Worm (Caenorhabditis elegans) whole organism, dauer: ENCODE results near the gene T10C6.16.

Source experiments
- unc-62 ChIP-seq: sonication (generic microtip); optimal IDR thresholded peaks from 2 replicates; lab custom pipeline; 2017; ENCODE audit warnings: missing biosample characterization, missing genetic modification reagents, missing genetic modification characterization

T10C6.16 gene

DNA sequence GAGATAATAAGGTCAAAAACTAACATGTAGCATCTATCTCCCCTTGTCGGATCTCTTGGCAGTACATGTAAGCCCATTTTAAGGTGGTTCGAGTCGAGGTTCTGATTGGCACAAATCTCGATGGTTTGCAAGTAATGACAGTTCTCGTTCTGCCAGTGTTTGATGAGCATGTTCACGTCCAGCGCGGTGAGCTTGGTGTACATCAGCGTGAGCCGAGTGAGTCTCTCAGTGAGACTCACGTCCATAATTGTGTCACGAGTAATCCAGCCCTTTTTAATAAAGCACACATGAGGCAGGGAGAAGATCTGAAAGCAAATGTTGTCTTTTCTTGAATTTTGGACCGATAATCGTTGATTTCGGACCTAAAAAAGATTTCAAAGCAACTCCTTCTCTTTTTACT, at the start of gene T10C6.16:
T10C6.16 (minus strand) TSS at position 245 of the 400 bp plus-strand sequence.
- no peak for TF ChIP-seq unc-62 (GFP tag; lab: Kevin White, UChicago)

DNA sequence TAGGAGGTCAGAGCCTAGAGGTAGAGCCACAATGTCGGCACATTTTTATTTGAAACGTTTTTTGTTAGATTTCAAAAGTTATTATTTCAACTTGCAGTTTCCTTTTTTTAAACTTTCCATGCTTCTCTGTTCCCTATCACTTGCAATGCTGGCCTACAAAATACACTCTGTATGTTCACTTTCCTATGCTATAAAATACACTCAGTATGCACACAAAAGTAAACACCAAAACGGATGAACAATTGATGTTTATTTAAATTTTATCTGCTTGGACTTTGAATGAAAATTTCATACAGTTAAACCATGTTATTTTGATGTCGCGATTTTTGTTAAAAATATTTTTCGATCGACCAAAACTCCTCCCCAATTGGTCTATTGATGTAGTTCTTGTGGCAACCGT, 47.9 kb upstream of the T10C6.16 start:
- no peak for TF ChIP-seq unc-62 (GFP tag; lab: Kevin White, UChicago)

DNA sequence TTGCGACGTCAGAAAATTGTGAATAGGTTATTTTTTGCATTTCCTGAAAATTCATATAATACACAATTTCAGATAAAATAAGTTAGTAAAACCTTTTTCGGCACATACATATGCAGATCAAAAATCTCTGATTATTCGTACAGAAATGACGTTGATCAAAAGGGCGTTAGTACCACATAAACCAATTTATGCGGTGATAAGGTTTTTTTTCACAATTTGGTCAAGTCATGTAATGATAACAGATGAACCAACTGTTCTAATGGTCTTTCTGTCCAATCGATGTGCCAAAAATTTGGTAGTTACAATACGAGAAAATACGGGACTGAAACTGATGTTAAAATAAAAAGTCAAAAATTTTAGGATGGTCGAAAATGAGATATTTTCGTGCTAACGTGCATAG, 47.2 kb upstream of the T10C6.16 start:
- no peak for TF ChIP-seq unc-62 (GFP tag; lab: Kevin White, UChicago)

DNA sequence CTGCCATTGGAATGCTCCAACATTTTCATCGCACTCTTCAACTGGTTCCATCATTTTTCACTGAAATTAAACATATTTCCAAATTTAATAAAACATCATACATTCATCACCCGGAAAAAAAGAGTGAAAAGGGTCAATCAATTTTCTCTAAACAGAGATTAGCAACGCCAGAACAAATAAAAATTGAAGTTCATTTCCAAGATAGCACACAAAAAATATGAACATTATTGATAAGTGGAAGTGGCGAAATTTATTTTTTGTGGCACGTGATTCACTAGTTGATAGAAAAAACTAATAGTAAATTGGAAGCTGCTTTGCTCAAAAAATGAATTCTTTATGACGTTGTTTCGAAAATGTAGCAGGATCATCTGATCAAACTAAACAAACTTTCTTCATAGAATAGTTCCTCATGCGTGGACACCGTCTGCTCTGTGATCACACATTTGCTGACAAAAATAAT, 42.5 kb upstream of the T10C6.16 start, which contains the start of the genes F14H3.12 and srj-29:
F14H3.12 (minus strand) TSS at position 74 of the 460 bp plus-strand sequence.
srj-29 (plus strand) TSS at position 410 of the 460 bp plus-strand sequence.
- no peak for TF ChIP-seq unc-62 (GFP tag; lab: Kevin White, UChicago)

DNA sequence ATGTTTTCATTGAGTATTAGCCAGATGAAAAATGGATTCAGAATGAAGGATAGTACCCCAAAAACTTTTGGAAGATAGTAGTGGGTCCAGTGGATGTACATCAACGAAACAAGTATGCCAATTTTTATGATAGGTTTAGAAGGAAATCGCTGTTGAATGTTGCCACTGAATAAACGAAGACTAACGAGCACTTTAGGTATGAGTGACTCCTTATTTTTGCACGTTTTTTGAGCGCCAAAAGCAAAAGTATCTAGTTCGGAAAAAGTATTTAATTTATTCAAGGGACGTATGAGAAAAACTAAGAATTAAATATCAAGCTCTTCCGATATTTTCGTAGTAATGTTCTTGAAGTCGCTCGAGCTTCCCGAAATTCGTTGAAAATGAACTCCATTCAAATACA, 41.1 kb upstream of the T10C6.16 start, which contains the start of gene srj-10:
srj-10 (minus strand) TSS at position 101 of the 400 bp plus-strand sequence.
- TF ChIP-seq unc-62 (GFP tag; lab: Kevin White, UChicago): no peak

DNA sequence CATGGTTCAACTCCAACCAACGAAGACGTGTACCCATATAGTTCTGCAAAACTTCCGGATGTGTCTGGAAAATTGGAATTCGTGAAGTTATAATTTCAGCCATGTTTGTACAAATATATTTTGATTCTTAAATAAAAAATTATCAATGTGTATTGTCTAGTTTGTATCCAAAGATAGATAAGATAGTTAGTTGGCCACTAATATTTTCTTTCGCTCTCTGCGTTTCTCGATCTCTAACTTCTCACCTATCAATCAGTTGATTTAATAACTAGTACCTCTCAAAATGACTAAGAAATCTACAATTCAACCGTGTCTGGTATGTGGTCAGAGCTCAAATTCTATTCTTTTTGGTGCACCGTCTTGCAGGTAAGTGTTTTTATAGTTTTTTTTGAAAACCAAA, 38.4 kb upstream of the T10C6.16 start, which contains the start of gene nhr-176:
nhr-176 (plus strand) TSS at position 159 of the 400 bp plus-strand sequence.
- TF ChIP-seq unc-62 (GFP tag; lab: Kevin White, UChicago): no peak

DNA sequence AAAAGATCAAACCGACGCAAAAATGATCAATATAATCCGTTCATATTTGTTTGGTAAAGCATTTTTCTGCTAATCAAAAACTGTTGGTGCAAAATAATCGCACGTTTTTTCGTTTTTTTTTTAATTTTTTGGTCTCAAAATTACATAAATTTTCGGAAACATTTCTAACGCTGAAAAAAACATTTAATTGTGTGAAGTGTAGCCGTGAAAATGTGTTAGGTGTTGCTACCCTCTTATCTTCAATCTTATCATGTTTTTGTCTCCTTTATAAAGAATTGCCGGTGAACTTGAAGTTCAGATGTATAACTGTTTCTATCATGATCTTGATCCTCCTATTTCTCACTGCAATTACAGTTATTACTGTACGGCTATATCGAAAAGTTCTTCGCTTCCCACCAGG, 36.1 kb upstream of the T10C6.16 start, which contains the start of gene cyp-35D1:
cyp-35D1 (plus strand) TSS at position 301 of the 400 bp plus-strand sequence.
- no peak for TF ChIP-seq unc-62 (GFP tag; lab: Kevin White, UChicago)

DNA sequence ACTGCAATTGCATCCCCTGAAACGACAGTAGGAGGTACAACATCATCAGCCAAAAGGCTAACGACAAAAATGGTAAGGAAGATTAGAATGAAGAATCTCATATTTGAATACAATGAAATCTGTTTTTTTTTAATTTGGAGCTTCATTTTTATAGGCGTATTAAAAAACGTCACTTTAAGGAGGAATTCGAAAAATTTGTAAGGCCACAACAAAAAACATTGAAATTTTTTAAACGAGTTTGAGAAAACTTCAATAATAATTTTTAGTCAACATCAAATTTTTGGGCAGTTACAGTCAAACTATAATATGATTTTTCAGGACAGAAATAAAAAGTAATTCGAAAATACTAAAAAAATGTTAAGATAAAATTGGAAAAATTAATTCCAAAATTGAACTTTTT, 30.0 kb upstream of the T10C6.16 start, which contains the start of gene F14H3.14:
F14H3.14 (minus strand) TSS at position 101 of the 400 bp plus-strand sequence.
- no peak for TF ChIP-seq unc-62 (GFP tag; lab: Kevin White, UChicago)

DNA sequence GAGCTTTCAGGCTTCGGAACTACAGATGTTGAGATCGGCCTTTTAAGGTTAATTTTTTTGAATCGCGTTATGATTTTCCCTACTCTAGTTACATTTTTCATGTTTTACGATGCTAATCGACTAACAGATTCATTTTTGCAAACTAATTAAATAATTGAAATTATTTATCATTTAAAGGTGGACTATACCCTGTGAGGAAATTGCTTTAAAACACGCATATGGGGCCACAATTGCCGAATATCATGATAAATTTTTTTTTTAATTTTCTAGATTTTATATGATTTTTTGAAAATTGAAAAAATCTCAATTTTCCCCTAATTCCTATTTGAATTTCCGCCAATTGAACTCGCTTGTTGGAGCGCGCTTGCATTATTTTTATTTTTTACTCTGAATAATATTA, 29.2 kb upstream of the T10C6.16 start, which contains the start of gene fbxa-100:
fbxa-100 (minus strand) TSS at position 101 of the 400 bp plus-strand sequence.
- TF ChIP-seq unc-62 (GFP tag; lab: Kevin White, UChicago): no peak

DNA sequence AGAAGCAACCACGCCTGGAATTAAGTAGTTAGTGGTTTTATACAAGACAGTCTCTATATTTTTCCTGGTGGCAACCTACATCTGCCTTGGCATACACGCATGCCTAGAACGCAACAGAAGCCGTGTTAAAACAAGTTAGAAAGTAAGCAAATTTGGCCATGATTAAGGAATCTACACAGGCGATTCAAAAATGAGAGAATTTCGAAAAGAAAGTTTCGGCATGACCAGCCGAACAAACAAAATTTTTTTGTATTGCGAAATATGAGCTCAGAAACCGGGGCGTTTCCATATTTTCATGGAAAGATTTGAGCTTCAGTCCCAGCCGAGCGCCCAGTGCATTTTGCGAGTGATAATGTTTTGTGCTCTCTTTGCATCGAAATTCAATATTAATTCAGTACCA, 27.3 kb upstream of the T10C6.16 start, which contains the start of gene F14H3.15:
F14H3.15 (minus strand) TSS at position 101 of the 400 bp plus-strand sequence.
- TF ChIP-seq unc-62 (GFP tag; lab: Kevin White, UChicago): no peak

DNA sequence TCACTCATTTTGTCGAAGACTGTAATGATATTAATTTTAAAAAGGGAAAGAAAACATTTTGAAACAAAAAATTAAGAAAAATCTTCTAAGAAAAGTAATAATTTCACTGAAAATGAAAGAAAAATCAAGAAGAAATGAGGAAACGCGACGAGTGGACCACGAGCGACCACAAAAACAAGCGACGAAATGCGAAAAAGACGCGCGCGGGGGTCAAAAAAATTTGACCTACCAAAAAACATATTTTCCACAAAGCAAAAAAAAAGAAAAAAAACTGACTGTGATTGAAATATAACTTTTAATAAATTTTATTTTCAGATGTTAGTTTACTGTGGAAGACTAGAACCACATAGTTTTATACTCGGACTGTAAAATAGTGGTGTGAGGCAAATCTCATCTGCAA, 26.1 kb upstream of the T10C6.16 start, which contains the start of gene F14H3.6:
F14H3.6 (minus strand) TSS at position 22 of the 400 bp plus-strand sequence.
- no peak for TF ChIP-seq unc-62 (GFP tag; lab: Kevin White, UChicago)

DNA sequence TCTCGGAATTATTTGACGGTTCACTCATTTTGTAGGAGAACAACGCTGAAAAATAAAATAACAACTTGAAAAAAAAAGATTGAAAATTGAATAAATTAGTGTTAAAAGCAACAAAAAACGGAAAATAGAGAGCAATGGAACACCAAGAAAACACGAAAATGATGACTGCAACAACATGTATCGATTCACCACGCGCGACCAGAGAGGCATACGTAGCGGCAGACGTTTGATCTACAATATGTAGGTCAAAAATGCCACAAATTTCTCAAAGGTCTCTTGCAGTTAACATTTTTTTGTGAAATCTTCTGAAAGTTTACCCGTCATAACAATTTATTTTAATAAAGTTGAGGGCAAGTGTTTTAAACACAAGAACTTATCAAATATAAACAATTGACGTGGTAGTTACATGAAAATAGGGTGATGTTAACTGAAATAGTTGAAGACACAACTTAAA, 24.2 kb upstream of the T10C6.16 start, which contains the start of gene F14H3.5:
F14H3.5 (minus strand) TSS at position 51 of the 454 bp plus-strand sequence.
- no peak for TF ChIP-seq unc-62 (GFP tag; lab: Kevin White, UChicago)

DNA sequence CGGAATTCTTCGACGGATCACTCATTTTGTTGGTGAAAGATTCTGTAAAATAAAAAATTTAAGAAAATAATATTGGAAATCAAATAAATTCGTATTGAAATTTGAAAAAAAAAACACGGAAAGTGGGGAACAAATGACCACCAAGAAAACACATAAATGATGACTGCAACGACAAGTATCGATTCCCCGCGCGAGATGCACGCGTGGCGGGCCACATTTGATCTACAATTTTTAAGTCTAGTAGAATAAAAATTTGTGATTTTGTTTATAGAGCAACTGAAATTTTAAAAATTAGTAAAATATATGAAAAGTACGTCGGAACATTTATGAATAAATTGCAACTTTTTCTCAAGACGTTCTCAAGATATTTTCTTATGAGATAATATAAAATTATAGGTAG, 22.2 kb upstream of the T10C6.16 start, which contains the start of gene F14H3.4:
F14H3.4 (minus strand) TSS at position 42 of the 400 bp plus-strand sequence.
- TF ChIP-seq unc-62 (GFP tag; lab: Kevin White, UChicago): no peak

DNA sequence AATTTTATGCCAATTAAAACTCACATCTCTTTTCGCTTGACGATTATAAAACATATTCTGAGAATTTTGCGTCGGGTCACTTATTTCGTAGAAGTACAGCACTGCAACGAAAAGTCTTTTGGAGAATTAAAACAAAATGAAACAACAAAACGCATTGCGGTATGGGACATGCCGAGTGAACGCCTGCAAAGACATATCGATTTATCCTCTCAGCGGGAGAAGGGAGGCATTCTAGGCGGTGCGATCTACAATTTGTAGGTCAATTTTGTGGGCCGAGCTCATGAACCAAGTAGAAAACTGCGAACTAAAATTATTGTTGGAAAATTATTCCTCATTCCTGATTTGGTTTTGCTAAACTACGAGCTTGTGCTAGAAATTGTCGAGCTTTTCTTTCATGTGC, 20.6 kb upstream of the T10C6.16 start, which contains the start of gene F14H3.3:
F14H3.3 (minus strand) TSS at position 101 of the 400 bp plus-strand sequence.
- no peak for TF ChIP-seq unc-62 (GFP tag; lab: Kevin White, UChicago)

DNA sequence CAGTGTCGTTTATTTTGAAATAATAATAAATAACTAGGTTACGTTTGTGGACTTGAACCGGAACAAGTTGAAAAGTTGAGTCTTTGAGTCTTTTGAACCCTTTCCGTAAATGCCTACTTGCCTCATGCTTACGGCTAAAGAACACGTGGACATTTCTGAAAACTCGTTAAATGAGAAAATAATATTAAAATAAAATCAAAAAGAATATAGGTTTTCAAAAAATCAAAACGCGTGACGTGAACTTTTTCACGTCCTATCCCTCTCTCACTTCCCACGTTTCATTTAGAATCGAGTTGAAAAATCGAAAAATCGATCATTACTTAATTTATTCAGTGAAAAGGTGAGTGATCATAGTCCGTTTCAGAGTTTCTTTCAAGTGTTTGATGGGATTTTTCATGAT, 16.4 kb upstream of the T10C6.16 start, which contains the start of gene best-12:
best-12 (plus strand) TSS at position 301 of the 400 bp plus-strand sequence.
- TF ChIP-seq unc-62 (GFP tag; lab: Kevin White, UChicago): no peak

DNA sequence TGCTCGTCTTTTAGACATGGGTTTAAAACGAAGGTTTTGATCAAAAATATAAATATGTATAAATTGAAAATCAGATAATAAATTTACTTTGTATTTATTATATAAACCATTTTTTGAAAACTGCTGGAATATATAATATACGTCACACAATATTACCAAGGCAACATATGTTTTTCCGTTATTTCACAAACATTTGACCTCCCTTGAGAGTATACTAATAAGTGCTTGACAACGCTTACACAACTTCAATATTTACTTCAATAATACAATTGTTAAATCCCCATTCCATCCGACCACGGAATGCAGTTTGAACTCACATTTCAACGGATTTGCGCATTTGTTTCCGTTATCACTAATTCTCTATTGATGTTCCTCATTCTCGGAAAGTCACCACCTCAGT, 14.7 kb upstream of the T10C6.16 start, which contains the start of gene str-198:
str-198 (plus strand) TSS at position 301 of the 400 bp plus-strand sequence.
- no peak for TF ChIP-seq unc-62 (GFP tag; lab: Kevin White, UChicago)
